Fruit fly (Drosophila melanogaster) whole organism: ENCODE data around the gene TTLL4B.

Experiments
- CG8478 ChIP-seq: fragments of >200 bp; optimal IDR thresholded peaks from 2 replicates; lab custom pipeline; 2018; ENCODE audit warnings: inconsistent platforms
- Dll ChIP-seq: fragments of >200 bp; optimal IDR thresholded peaks from 2 replicates; lab custom pipeline; 2017
- EcR ChIP-seq, 2 experiments: fragments of >200 bp; optimal IDR thresholded peaks; 2 replicates each; lab custom pipeline; 2017; ENCODE audit warnings: missing biosample characterization in 2 of 2, missing genetic modification characterization in 2 of 2, missing genetic modification reagents in 2 of 2
- pan ChIP-seq: fragments of >200 bp; optimal IDR thresholded peaks from 2 replicates; lab custom pipeline; 2017
- psq ChIP-seq: fragments of >200 bp; optimal IDR thresholded peaks from 2 replicates; lab custom pipeline; 2017
- usp ChIP-seq: fragments of >200 bp; optimal IDR thresholded peaks from 2 replicates; lab custom pipeline; 2017; ENCODE audit warnings: missing biosample characterization, missing genetic modification characterization, mixed read lengths

The TTLL4B gene

DNA sequence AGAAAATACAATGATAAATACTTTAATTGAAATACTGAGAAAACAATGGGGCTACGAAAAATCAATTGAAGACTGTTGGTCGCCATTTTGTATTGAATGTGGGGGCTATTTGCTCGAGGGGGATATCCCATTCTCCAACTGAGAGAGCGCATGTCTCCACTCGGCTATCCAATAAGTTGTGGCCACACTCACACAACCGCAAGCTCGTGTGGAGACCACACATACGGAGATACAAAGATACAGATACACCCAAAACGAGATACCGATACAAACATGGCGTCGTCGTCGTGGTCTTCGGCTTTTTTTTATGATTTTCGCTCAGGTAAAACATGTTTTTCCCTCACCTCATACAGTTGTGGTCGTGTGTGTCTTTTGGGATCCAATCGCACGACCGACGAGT lies 27.2 kb upstream of the TTLL4B start:
- TF ChIP-seq Dll (no peak), pan (lab: Kevin White, UChicago) (no peak), CG8478 (lab: Kevin White, UChicago) (no peak), usp (GFP tag; lab: Kevin White, UChicago) (no peak), psq (lab: Kevin White, UChicago) (no peak), EcR (GFP tag; optimal IDR thresholded peaks at IDR 0.05; lab: Kevin White, UChicago) (no peak)

DNA sequence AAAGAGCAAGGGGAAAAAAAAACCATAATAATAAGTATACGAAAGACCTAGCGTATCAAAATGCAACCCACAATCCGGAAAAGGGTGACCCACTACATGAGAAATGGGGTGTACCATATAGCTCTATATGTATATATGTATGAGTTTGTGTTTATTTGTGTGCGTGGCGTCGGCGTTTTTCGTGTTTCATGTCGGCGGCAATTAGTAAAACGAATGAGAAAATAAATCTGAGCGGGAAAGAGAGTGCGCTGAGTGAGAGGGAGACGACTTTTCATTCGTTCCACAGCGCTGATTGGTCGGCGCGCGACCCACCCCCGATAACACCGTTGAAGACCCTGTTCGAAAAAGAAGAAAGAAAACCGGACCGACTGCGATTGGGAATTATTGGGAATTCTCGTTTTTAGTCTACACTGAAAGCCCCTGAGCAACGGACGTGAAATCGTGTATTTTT lies 26.0 kb upstream of the TTLL4B start, which contains the start of gene slp2:
TSS of gene slp2 (plus strand) at position 401 of the 451 bp plus-strand sequence.
- TF ChIP-seq EcR (GFP tag; optimal IDR thresholded peaks at IDR 0.05; lab: Kevin White, UChicago) (no peak), CG8478 (lab: Kevin White, UChicago) (peak; percentile 35)

DNA sequence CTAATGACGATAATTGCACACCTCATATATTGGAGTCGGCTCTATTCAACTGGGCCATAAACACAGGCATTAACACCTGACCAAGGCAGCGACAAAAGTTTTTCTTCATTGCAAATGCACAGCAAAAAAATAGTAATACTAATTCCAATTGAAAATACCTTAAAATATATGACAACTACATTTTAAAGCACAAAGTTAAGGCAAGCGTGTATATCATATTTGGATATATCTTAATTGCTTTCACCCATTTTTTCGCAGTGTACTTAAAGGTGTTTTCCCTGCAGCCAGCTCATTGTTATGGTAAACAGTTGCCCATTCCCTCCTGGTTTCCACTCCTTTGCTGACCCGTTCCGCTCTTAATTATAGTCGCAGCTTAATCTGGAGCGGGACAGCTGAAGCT lies 21.5 kb upstream of the TTLL4B start:
- TF ChIP-seq pan (lab: Kevin White, UChicago) (no peak), psq (lab: Kevin White, UChicago) (no peak), usp (GFP tag; lab: Kevin White, UChicago) (no peak), CG8478 (lab: Kevin White, UChicago) (no peak), Dll (no peak), EcR (GFP tag; optimal IDR thresholded peaks at IDR 0.05; lab: Kevin White, UChicago) (no peak)

DNA sequence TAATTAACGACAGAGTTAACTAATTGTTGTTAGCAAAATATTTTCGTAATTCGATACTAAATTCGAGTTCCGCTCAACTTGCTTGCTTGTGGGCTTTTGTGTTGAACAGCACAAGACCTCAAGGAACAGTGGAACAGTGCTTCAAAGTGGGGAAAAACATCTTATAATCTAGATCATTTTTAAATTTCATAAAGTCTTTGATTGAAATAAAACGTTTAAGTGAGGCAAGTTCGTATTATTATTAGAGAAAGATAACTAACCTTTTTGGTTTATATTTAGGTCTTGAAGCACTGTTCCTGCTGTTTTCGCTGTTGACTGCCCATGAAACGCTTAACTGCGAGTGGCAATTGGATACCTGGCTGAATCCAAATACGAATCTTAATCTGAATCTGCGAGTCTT lies 18.3 kb upstream of the TTLL4B start:
- TF ChIP-seq usp (GFP tag; lab: Kevin White, UChicago) = no peak
- TF ChIP-seq psq (lab: Kevin White, UChicago) = no peak
- TF ChIP-seq CG8478 (lab: Kevin White, UChicago) = no peak
- TF ChIP-seq pan (lab: Kevin White, UChicago) = no peak
- TF ChIP-seq EcR (GFP tag; optimal IDR thresholded peaks at IDR 0.05; lab: Kevin White, UChicago) = no peak
- TF ChIP-seq Dll = no peak

DNA sequence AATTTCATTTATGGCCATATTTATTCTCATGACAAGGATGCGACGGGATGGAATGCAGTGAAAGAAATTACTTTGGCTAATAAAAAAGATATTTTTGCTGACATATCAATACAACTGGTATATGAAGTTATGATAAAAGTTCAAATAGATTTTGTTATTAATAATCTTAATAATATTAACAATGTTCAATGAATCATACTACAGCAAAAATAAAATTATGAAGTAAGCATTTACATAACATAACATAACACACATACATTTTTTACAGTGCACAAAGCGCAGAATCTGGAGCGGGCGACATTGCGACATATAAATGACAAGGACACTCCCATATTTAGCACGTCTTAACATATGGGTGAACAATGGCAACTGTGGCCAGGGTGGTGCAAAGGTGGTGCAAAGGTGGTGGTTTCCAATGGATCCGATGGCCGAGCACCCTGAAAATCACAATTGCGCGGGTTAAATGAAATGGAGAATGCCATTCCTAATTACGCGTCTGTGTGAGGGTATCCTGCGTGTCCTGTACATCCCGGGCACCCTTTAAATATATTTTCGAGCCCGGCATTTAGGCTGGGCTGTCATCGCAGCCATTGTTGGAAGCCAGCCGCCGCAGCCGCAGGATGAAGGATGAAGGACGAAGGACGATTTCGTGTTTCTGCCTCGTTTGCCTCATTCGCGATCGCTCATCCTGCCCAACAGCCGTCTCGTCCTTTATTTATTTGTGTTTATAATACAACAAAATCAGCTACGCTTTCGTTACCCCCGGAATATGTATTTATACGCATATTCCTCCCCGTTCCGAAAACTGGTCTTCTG lies 17.4 kb upstream of the TTLL4B start:
- TF ChIP-seq usp (GFP tag; lab: Kevin White, UChicago) = no peak
- no peak for TF ChIP-seq EcR (GFP tag; optimal IDR thresholded peaks at IDR 0.05; lab: Kevin White, UChicago)
- TF ChIP-seq CG8478 (lab: Kevin White, UChicago) = no peak
- no peak for TF ChIP-seq pan (lab: Kevin White, UChicago)
- TF ChIP-seq Dll = no peak
- no peak for TF ChIP-seq psq (lab: Kevin White, UChicago)

DNA sequence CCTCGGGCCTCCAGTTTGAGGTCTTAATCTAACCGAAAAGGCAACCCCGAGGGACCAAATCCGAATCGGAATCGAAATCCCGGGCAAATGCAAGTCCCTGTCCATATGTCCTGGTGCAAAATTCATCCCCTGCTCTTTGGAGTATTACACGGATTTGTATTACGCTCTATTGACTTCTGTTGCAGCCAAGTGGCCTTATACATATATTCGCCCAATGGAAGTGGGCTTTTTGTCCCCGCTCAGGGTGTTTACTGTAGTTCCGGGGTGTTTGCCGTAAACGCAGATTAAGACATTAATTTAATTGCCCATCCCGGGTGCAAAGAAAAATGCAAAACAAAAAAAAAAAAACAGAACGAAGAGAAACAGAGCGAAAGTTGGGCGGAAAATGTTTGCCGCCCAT lies 15.9 kb upstream of the TTLL4B start:
- TF ChIP-seq EcR (GFP tag; optimal IDR thresholded peaks at IDR 0.05; lab: Kevin White, UChicago) = no peak
- TF ChIP-seq Dll = no peak
- TF ChIP-seq usp (GFP tag; lab: Kevin White, UChicago) = no peak
- no peak for TF ChIP-seq CG8478 (lab: Kevin White, UChicago)
- no peak for TF ChIP-seq pan (lab: Kevin White, UChicago)
- TF ChIP-seq psq (lab: Kevin White, UChicago) = no peak

DNA sequence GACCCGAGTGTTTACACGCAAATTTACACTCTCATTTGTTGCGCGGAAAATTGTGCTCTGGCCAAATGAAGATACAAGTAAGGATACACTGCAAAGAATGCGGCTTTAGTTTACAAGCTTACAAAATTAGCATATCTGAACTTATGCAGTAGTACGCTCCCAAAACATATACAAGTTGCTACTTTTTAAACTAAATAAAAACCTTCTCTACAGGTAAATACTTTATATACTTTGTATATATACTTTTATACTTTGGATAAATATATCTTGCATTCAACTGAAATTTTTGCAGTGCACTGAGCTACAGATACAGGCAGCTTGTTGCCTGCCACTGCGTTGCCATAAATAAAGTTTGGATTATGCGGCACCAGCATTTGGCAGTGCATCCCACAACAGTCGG lies 14.6 kb upstream of the TTLL4B start:
- TF ChIP-seq psq (lab: Kevin White, UChicago) (no peak), pan (lab: Kevin White, UChicago) (no peak), EcR (GFP tag; optimal IDR thresholded peaks at IDR 0.05; lab: Kevin White, UChicago) (no peak), usp (GFP tag; lab: Kevin White, UChicago) (no peak), Dll (no peak), CG8478 (lab: Kevin White, UChicago) (no peak)

DNA sequence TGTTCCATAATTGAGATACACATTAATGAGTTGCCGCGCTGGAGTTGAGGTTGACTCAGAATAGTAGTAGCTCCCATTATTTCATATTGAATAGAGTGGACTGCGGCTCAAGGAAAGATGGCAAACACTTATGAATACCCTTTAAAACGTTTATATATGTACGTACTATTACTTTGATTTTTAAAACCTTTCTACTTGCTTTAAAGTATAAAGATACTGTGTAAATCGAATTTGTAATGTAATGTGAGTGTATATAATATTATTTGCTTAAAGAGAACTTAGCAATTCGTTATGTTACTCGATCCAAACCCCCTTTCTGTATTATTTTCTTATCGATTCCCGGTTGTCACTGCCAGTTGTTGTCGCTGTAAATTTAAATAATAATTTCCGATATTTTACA lies 11.2 kb upstream of the TTLL4B start:
- TF ChIP-seq usp (GFP tag; lab: Kevin White, UChicago) (no peak), pan (lab: Kevin White, UChicago) (no peak), EcR (GFP tag; optimal IDR thresholded peaks at IDR 0.05; lab: Kevin White, UChicago) (no peak), psq (lab: Kevin White, UChicago) (no peak), CG8478 (lab: Kevin White, UChicago) (no peak), Dll (no peak)

DNA sequence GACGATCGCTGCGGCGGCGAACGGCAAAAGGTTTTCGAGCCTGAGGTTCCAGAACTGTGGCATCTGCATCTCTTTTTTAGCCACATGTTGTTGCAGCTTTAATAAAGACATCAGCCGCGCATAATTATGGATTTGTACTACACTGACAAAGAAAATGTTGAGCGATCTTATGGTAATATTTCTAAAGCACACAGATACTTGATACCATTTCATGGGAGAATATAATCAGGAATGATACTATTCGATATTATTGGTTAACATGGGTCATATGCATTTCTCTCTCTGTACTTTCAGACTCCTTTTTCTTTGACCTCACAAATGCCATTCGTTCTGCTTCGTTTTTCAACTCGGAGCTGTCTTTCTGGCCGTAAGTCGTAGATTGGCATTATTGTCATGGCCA lies 10.3 kb upstream of the TTLL4B start:
- TF ChIP-seq pan (lab: Kevin White, UChicago) = no peak
- TF ChIP-seq EcR (GFP tag; optimal IDR thresholded peaks at IDR 0.05; lab: Kevin White, UChicago) = no peak
- TF ChIP-seq CG8478 (lab: Kevin White, UChicago) = no peak

DNA sequence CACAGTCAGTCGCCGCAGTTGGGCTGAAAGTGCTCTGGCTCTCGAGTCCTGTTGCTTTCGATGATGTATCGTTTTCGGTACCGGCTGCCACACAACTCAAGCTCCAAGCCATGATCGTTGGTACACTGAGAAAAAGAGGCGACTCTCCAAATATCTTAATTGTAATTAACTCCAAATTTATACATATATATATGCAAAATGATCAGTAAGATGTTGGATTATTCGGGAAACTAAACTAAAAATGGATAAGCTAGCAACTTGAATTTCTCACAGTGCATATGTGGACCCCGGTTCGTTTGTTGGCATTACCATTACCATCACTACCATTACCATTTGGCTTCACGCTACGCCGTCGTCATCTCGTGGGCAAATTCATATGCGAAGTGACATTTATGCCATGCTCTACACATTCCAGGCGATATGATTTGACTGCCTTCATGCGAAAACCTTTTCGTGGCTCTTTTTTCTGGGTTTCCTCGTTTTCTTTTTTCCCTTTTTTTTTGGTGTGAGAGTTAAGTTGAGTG lies 8.9 kb upstream of the TTLL4B start:
- TF ChIP-seq psq (lab: Kevin White, UChicago) (no peak), pan (lab: Kevin White, UChicago) (no peak), EcR (GFP tag; optimal IDR thresholded peaks at IDR 0.05; lab: Kevin White, UChicago) (no peak), CG8478 (lab: Kevin White, UChicago) (no peak), Dll (no peak), usp (GFP tag; lab: Kevin White, UChicago) (no peak)

DNA sequence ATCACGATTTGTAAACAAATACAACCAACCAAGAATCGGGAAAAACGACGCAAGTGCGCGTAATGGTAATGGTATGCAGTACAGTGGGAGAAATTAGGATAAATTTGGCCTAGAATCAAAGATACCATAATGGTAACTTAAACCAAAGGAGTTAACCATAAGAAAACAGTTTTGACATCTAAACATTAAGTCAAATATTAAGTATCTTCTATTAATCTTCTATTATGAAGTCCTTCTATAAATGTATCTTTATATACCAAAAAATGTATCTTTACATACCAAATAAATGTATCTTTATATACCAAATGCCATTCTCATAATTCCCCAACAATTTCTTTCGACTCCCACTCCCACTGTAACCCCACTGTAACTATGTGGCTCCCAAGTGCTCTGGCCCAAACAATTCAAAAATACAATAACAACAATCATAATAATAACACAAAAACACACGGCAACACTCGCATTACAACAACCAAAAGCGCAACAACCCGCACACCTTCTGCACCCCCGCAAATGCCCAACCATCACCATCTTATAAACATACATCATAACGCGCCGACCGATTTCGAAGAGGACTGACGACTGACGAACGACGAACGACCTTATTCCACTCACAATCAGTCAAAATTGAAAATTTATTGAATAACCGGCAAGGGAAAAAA lies 6.8 kb upstream of the TTLL4B start:
- no peak for TF ChIP-seq Dll
- no peak for TF ChIP-seq usp (GFP tag; lab: Kevin White, UChicago)
- no peak for TF ChIP-seq EcR (GFP tag; optimal IDR thresholded peaks at IDR 0.05; lab: Kevin White, UChicago)
- TF ChIP-seq psq (lab: Kevin White, UChicago) = no peak
- TF ChIP-seq pan (lab: Kevin White, UChicago) = no peak
